Worm (Caenorhabditis elegans) whole organism, early embryonic: ENCODE measurements around the gene snap-1.

ENCODE experiments used
- ama-1 ChIP-seq: fragments of 150-350 bp; optimal IDR thresholded peaks from 2 replicates; lab custom pipeline; 2014
- ceh-36 ChIP-seq: sonication (generic microtip); optimal IDR thresholded peaks from 2 replicates; lab custom pipeline; 2016; ENCODE audit warnings: missing genetic modification characterization, inconsistent platforms, missing compliant biosample characterization
- hnd-1 ChIP-seq: sonication (generic microtip); optimal IDR thresholded peaks from 2 replicates; lab custom pipeline; 2016; ENCODE audit warnings: missing genetic modification characterization, missing compliant biosample characterization
- pes-1 ChIP-seq: fragments of 200-800 bp; sonication (Bioruptor generic); IDR thresholded peaks from 2 replicates; pipeline ENCODE4 v1.3.6; 2022; ENCODE audit warnings: missing genetic modification reagents, missing genetic modification characterization, missing compliant biosample characterization
- tbx-11 ChIP-seq: fragments of 200-800 bp; sonication (Bioruptor generic); IDR thresholded peaks from 2 replicates; pipeline ENCODE4 v1.3.6; 2022; ENCODE audit warnings: missing genetic modification characterization, missing compliant biosample characterization
- tra-4 ChIP-seq: sonication (generic microtip); optimal IDR thresholded peaks from 2 replicates; lab custom pipeline; 2017; ENCODE audit warnings: missing genetic modification characterization, missing compliant biosample characterization

DNA sequence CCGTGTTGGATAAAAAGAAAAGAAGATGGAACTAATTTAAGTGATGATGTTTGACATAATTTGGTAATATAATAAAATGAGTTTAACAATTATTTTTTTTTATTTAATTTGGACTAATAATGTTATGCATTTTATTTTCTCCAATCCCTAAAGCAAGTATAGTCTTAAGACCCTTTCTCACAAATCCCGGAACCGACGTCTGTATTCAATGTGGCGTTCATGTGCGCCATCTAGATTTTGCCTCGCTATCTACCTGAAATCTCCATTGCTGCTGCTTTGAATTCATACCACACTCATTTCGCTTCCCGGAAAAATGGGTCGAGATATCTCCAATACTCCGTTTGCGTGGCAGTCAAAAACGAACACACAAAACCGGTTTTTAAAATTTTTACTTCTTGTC lies 7.0 kb upstream of the snap-1 start, which contains the start of gene D1014.5:
- TF ChIP-seq pes-1 (GFP tag; lab: Robert Waterston, UW) (no peak), ama-1 (lab: Kevin White, UChicago) (no peak), ceh-36 (no peak), tbx-11 (GFP tag; lab: Robert Waterston, UW) (no peak), tra-4 (tag; lab: Kevin White, UChicago) (no peak), hnd-1 (no peak)
